Worm (Caenorhabditis elegans): ENCODE measurements around the gene svh-2.

The svh-2 gene

DNA sequence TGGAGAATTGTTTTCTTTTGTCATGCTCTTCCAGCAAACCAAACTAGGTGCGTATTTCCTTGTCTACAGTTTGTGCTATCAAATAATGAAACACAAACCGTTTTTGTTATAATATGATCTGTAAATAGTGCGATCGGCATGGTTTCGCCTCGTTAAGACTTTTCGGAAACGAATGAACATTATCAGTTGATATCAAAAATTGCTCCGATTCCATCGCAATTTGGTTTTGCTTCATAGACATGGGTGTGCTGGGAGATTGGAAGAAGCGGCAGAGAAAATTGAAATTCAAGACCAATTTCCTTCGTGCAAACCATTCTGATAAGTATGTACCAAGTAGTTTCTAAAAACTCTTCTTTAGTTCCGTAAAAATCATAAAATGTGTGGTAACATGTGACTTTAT lies 15.0 kb upstream of the svh-2 start:
- TF ChIP-seq T20F7.1 (GFP tag; optimal IDR thresholded peaks at IDR 0.05) (no peak), nhr-41 (GFP tag; IDR thresholded peaks at IDR 0.05) (no peak), snpc-1.2 (GFP tag; IDR thresholded peaks at IDR 0.05) (no peak), R02D3.7 (tag; optimal IDR thresholded peaks at IDR 0.05) (no peak), lsy-2 (tag; optimal IDR thresholded peaks at IDR 0.05) (no peak), daf-12 (tag; optimal IDR thresholded peaks at IDR 0.05) (no peak), zag-1 (tag; optimal IDR thresholded peaks at IDR 0.05) (no peak), lin-29 (GFP tag; IDR thresholded peaks at IDR 0.05) (no peak), snpc-4 (tag; optimal IDR thresholded peaks at IDR 0.05) (no peak), mdl-1 (tag; optimal IDR thresholded peaks at IDR 0.05) (no peak), ZK337.2 (GFP tag; IDR thresholded peaks at IDR 0.05) (no peak), dmd-6 (GFP tag; IDR thresholded peaks at IDR 0.05) (peak; percentile 75), zfp-2 (tag; optimal IDR thresholded peaks at IDR 0.05) (no peak), lin-1 (GFP tag; IDR thresholded peaks at IDR 0.05) (no peak), zip-11 (GFP tag; IDR thresholded peaks at IDR 0.05) (no peak), ctbp-1 (GFP tag; IDR thresholded peaks at IDR 0.05) (no peak), daf-16 (GFP tag; optimal IDR thresholded peaks at IDR 0.05) (no peak), daf-16 (tag; optimal IDR thresholded peaks at IDR 0.05) (peak; percentile 59), hlh-11 (tag; optimal IDR thresholded peaks at IDR 0.05) (peak; percentile 68), nhr-11 (tag; optimal IDR thresholded peaks at IDR 0.05) (no peak), ces-1 (GFP tag; optimal IDR thresholded peaks at IDR 0.05) (no peak), aha-1 (tag) (no peak), unc-130 (GFP tag; optimal IDR thresholded peaks at IDR 0.05) (no peak), pqm-1 (tag; optimal IDR thresholded peaks at IDR 0.05) (peak; percentile 36), Y5F2A.4 (GFP tag; optimal IDR thresholded peaks at IDR 0.05) (no peak), dmd-9 (GFP tag; IDR thresholded peaks at IDR 0.05) (no peak), lim-7 (GFP tag; IDR thresholded peaks at IDR 0.05) (no peak), skn-1 (tag; optimal IDR thresholded peaks at IDR 0.05) (no peak), nhr-28 (tag; optimal IDR thresholded peaks at IDR 0.05) (peak; percentile 19), ceh-28 (tag; optimal IDR thresholded peaks at IDR 0.05) (no peak), duxl-1 (tag; optimal IDR thresholded peaks at IDR 0.05; ENCODE audit: poor library complexity) (no peak), hmg-1.1 (GFP tag; IDR thresholded peaks at IDR 0.05) (no peak), ZK546.5 (tag; optimal IDR thresholded peaks at IDR 0.05) (no peak), hif-1 (tag; optimal IDR thresholded peaks at IDR 0.05) (no peak), mxl-3 (GFP tag; optimal IDR thresholded peaks at IDR 0.05) (peak; percentile 33), mdt-29 (GFP tag; IDR thresholded peaks at IDR 0.05) (no peak), dve-1 (tag; optimal IDR thresholded peaks at IDR 0.05; ENCODE audit: insufficient read depth) (peak; percentile 64), nhr-76 (tag; optimal IDR thresholded peaks at IDR 0.05) (no peak), set-16 (GFP tag; IDR thresholded peaks at IDR 0.05) (no peak), tra-1 (GFP tag; IDR thresholded peaks at IDR 0.05) (no peak), spr-3 (GFP tag; optimal IDR thresholded peaks at IDR 0.05) (no peak), jun-1 (tag; optimal IDR thresholded peaks at IDR 0.05) (no peak), hlh-30 (tag; optimal IDR thresholded peaks at IDR 0.05; ENCODE audit: insufficient read depth) (no peak), zfp-3 (GFP tag; conservative IDR thresholded peaks at IDR 0.05) (no peak), saeg-2 (GFP tag; IDR thresholded peaks at IDR 0.05) (no peak)
